Fruit fly (Drosophila melanogaster): ENCODE data around the gene CG3868.

Gene CG3868

dm6 chr3L:14359815-14360719 lies 42.5 kb downstream of the CG3868 start (continued):
- TF ChIP-seq CG3838 (GFP tag; optimal IDR thresholded peaks at IDR 0.05) (no peak), Hmr (GFP tag; optimal IDR thresholded peaks at IDR 0.05) (peak; percentile 7), CG2120 (GFP tag; optimal IDR thresholded peaks at IDR 0.05) (no peak), Taf1 (GFP tag; IDR thresholded peaks at IDR 0.05) (no peak), run (tag; optimal IDR thresholded peaks at IDR 0.05) (no peak), CG8924 (tag; optimal IDR thresholded peaks at IDR 0.05) (no peak), Hmx (GFP tag; optimal IDR thresholded peaks at IDR 0.05) (no peak), pita (GFP tag; optimal IDR thresholded peaks at IDR 0.05) (no peak), D (optimal IDR thresholded peaks at IDR 0.05) (no peak), D (GFP tag; optimal IDR thresholded peaks at IDR 0.05) (peak; percentile 9), CG11696 (GFP tag; IDR thresholded peaks at IDR 0.05) (no peak), CG2712 (tag; optimal IDR thresholded peaks at IDR 0.05) (peak; percentile 55), luna (GFP tag; optimal IDR thresholded peaks at IDR 0.05) (no peak), NFAT (GFP tag; IDR thresholded peaks at IDR 0.05) (no peak), Nf-YA (GFP tag; IDR thresholded peaks at IDR 0.05) (no peak), NC2α (GFP tag; optimal IDR thresholded peaks at IDR 0.05) (no peak), Doc3 (GFP tag; IDR thresholded peaks at IDR 0.05; ENCODE audit: partially characterized antibody) (no peak), CG17612 (GFP tag; IDR thresholded peaks at IDR 0.05) (no peak), Tbp (GFP tag; optimal IDR thresholded peaks at IDR 0.05) (no peak), wor (GFP tag; IDR thresholded peaks at IDR 0.05) (no peak), CG12744 (GFP tag; optimal IDR thresholded peaks at IDR 0.05) (no peak), tio (GFP tag; optimal IDR thresholded peaks at IDR 0.05) (no peak), CG11398 (GFP tag; optimal IDR thresholded peaks at IDR 0.05) (no peak), sim (GFP tag; IDR thresholded peaks at IDR 0.05) (no peak), zen2 (GFP tag; IDR thresholded peaks at IDR 0.05; ENCODE audit: partially characterized antibody) (no peak), CG18262 (tag; optimal IDR thresholded peaks at IDR 0.05) (peak; percentile 45), jing (GFP tag; optimal IDR thresholded peaks at IDR 0.05) (no peak), dmrt99B (tag; optimal IDR thresholded peaks at IDR 0.05) (peak; percentile 32), Mes4 (GFP tag; optimal IDR thresholded peaks at IDR 0.05) (no peak), CG9797 (GFP tag; optimal IDR thresholded peaks at IDR 0.05) (no peak), hb (GFP tag; IDR thresholded peaks at IDR 0.05; ENCODE audit: partially characterized antibody) (no peak), Dll (GFP tag; IDR thresholded peaks at IDR 0.05; ENCODE audit: partially characterized antibody) (no peak), CG33213 (GFP tag; optimal IDR thresholded peaks at IDR 0.05) (no peak), CG14441 (GFP tag; IDR thresholded peaks at IDR 0.05) (no peak), shn (GFP tag; optimal IDR thresholded peaks at IDR 0.05) (no peak), inv (GFP tag; IDR thresholded peaks at IDR 0.05; ENCODE audit: partially characterized antibody) (no peak), ase (GFP tag; IDR thresholded peaks at IDR 0.05) (no peak), kah (GFP tag; optimal IDR thresholded peaks at IDR 0.05) (no peak), CG10565 (GFP tag; optimal IDR thresholded peaks at IDR 0.05) (no peak), croc (GFP tag; conservative IDR thresholded peaks at IDR 0.05) (no peak), CG14860 (GFP tag; IDR thresholded peaks at IDR 0.05; ENCODE audit: partially characterized antibody) (no peak), CG8765 (GFP tag; IDR thresholded peaks at IDR 0.05) (no peak), abd-A (tag; optimal IDR thresholded peaks at IDR 0.05) (no peak), en (GFP tag; optimal IDR thresholded peaks at IDR 0.05) (no peak), CG12659 (GFP tag; optimal IDR thresholded peaks at IDR 0.05) (no peak), CG2116 (GFP tag; optimal IDR thresholded peaks at IDR 0.05) (no peak), CG17328 (GFP tag; IDR thresholded peaks at IDR 0.05) (no peak), cg (GFP tag; optimal IDR thresholded peaks at IDR 0.05) (no peak), ssp (GFP tag; IDR thresholded peaks at IDR 0.05) (no peak), CG30403 (GFP tag; optimal IDR thresholded peaks at IDR 0.05) (no peak)
